Fruit fly (Drosophila melanogaster) whole organism, embryonic: ENCODE data around the gene CG8176.
A peak's percentile ranks its signal among the peaks of the same experiment; 100 is the strongest.

Source experiments
- Abd-B ChIP-seq: fragments of 200-800 bp; sonication (Bioruptor generic); optimal IDR thresholded peaks from 2 replicates; lab custom pipeline; 2018; ENCODE audit warnings: missing biosample characterization, mild to moderate bottlenecking, missing genetic modification characterization, moderate library complexity
- Aef1 ChIP-seq: fragments of 200-800 bp; sonication (Bioruptor generic); IDR thresholded peaks from 3 replicates; pipeline ENCODE4 v1.3.6; 2022; ENCODE audit warnings: missing biosample characterization, missing genetic modification characterization
- Asciz ChIP-seq: fragments of 200-800 bp; sonication (Bioruptor generic); optimal IDR thresholded peaks from 2 replicates; lab custom pipeline; 2017; ENCODE audit warnings: missing biosample characterization, mild to moderate bottlenecking, missing genetic modification characterization, missing genetic modification reagents
- Atf-2 ChIP-seq: fragments of 200-800 bp; sonication (Bioruptor generic); optimal IDR thresholded peaks from 2 replicates; lab custom pipeline; 2016; ENCODE audit warnings: missing biosample characterization, missing genetic modification characterization
- BtbVII ChIP-seq: fragments of 200-800 bp; sonication (Bioruptor generic); optimal IDR thresholded peaks from 3 replicates; lab custom pipeline; 2017; ENCODE audit warnings: missing biosample characterization, mild to moderate bottlenecking, missing genetic modification characterization
- CG10147 ChIP-seq: fragments of 200-800 bp; sonication (Bioruptor generic); optimal IDR thresholded peaks from 2 replicates; lab custom pipeline; 2019; ENCODE audit warnings: missing biosample characterization, mild to moderate bottlenecking, missing genetic modification characterization, moderate library complexity
- CG10267 ChIP-seq: fragments of 200-800 bp; sonication (Bioruptor generic); optimal IDR thresholded peaks from 2 replicates; lab custom pipeline; 2018; ENCODE audit warnings: missing biosample characterization, mild to moderate bottlenecking, missing genetic modification characterization, moderate library complexity
- CG11093 ChIP-seq: fragments of 200-800 bp; sonication (Bioruptor generic); IDR thresholded peaks from 3 replicates; pipeline ENCODE4 v1.3.6; 2022; ENCODE audit warnings: missing biosample characterization, missing genetic modification characterization
- CG12299 ChIP-seq: fragments of 200-800 bp; sonication (Bioruptor generic); optimal IDR thresholded peaks from 2 replicates; lab custom pipeline; 2018; ENCODE audit warnings: missing biosample characterization, mild to moderate bottlenecking, missing genetic modification characterization
- CG13123 ChIP-seq: fragments of 200-800 bp; sonication (Bioruptor generic); optimal IDR thresholded peaks from 2 replicates; lab custom pipeline; 2016; ENCODE audit warnings: missing biosample characterization, missing genetic modification characterization
- CG14441 ChIP-seq: fragments of 200-800 bp; sonication (Bioruptor generic); IDR thresholded peaks from 2 replicates; pipeline ENCODE4 v1.3.6; 2022; ENCODE audit warnings: missing biosample characterization, missing genetic modification characterization
- CG16813 ChIP-seq: fragments of 200-800 bp; sonication (Bioruptor generic); IDR thresholded peaks from 3 replicates; pipeline ENCODE4 v1.3.6; 2022; ENCODE audit warnings: missing biosample characterization, missing genetic modification characterization; ENCODE audit not compliant: partially characterized antibody
- CG16815 ChIP-seq: fragments of 200-800 bp; sonication (Bioruptor generic); optimal IDR thresholded peaks from 3 replicates; lab custom pipeline; 2017; ENCODE audit warnings: missing biosample characterization, mild to moderate bottlenecking, missing genetic modification characterization
- CG17612 ChIP-seq: fragments of 200-800 bp; sonication (Bioruptor generic); IDR thresholded peaks from 2 replicates; pipeline ENCODE4 v1.3.6; 2022; ENCODE audit warnings: missing biosample characterization, missing genetic modification characterization
- CG2129 ChIP-seq: fragments of 200-800 bp; sonication (Bioruptor generic); IDR thresholded peaks from 2 replicates; pipeline ENCODE4 v1.3.6; 2022; ENCODE audit warnings: missing biosample characterization, missing genetic modification characterization; ENCODE audit not compliant: partially characterized antibody
- CG30403 ChIP-seq: fragments of 200-800 bp; sonication (Bioruptor generic); optimal IDR thresholded peaks from 3 replicates; lab custom pipeline; 2016; ENCODE audit warnings: missing biosample characterization, missing genetic modification characterization
- CG3281 ChIP-seq: fragments of 200-800 bp; sonication (Bioruptor generic); optimal IDR thresholded peaks from 3 replicates; lab custom pipeline; 2017; ENCODE audit warnings: missing biosample characterization, mild to moderate bottlenecking, missing genetic modification characterization
- CG3407 ChIP-seq: fragments of 200-800 bp; sonication (Bioruptor generic); optimal IDR thresholded peaks from 2 replicates; lab custom pipeline; 2018; ENCODE audit warnings: missing biosample characterization, mild to moderate bottlenecking, missing genetic modification characterization
- CG34224 ChIP-seq: fragments of 200-800 bp; sonication (Bioruptor generic); IDR thresholded peaks from 3 replicates; pipeline ENCODE4 v1.3.6; 2022; ENCODE audit warnings: missing biosample characterization, missing genetic modification characterization; ENCODE audit not compliant: partially characterized antibody
- CG43689 ChIP-seq: fragments of 200-800 bp; sonication (Bioruptor generic); IDR thresholded peaks from 2 replicates; pipeline ENCODE4 v1.3.6; 2022; ENCODE audit warnings: missing biosample characterization, missing genetic modification characterization
- CG6791 ChIP-seq: fragments of 200-800 bp; sonication (Bioruptor generic); IDR thresholded peaks from 3 replicates; pipeline ENCODE4 v1.3.6; 2022; ENCODE audit warnings: missing biosample characterization, missing genetic modification characterization; ENCODE audit not compliant: partially characterized antibody
- CG7372 ChIP-seq: fragments of 200-800 bp; sonication (Bioruptor generic); IDR thresholded peaks from 2 replicates; pipeline ENCODE4 v1.3.6; 2022; ENCODE audit warnings: missing biosample characterization, missing genetic modification characterization
- CG8089 ChIP-seq: fragments of 200-800 bp; sonication (Bioruptor generic); optimal IDR thresholded peaks from 3 replicates; lab custom pipeline; 2016; ENCODE audit warnings: missing biosample characterization, missing genetic modification characterization
- CG9817 ChIP-seq: fragments of 200-800 bp; sonication (Bioruptor generic); optimal IDR thresholded peaks from 2 replicates; lab custom pipeline; 2018; ENCODE audit warnings: missing biosample characterization, mild to moderate bottlenecking, missing genetic modification characterization, moderate library complexity
- CTCF ChIP-seq: fragments of 200-800 bp; sonication (Bioruptor generic); optimal IDR thresholded peaks from 2 replicates; lab custom pipeline; 2017; ENCODE audit warnings: missing biosample characterization, mild to moderate bottlenecking, missing genetic modification characterization, moderate library complexity
- Dip3 ChIP-seq: fragments of 200-800 bp; sonication (Bioruptor generic); optimal IDR thresholded peaks from 3 replicates; lab custom pipeline; 2016; ENCODE audit warnings: missing biosample characterization, missing genetic modification characterization
- Drgx ChIP-seq: fragments of 200-800 bp; sonication (Bioruptor generic); IDR thresholded peaks from 2 replicates; pipeline ENCODE4 v1.3.6; 2022; ENCODE audit warnings: missing biosample characterization, missing genetic modification characterization
- E2f2 ChIP-seq: fragments of 200-800 bp; sonication (Bioruptor generic); IDR thresholded peaks from 2 replicates; pipeline ENCODE4 v1.3.6; 2022; ENCODE audit warnings: missing biosample characterization, missing genetic modification characterization
- Fer1 ChIP-seq: fragments of 200-800 bp; sonication (Bioruptor generic); optimal IDR thresholded peaks from 2 replicates; lab custom pipeline; 2017; ENCODE audit warnings: missing biosample characterization, mild to moderate bottlenecking, missing genetic modification characterization
- Hr3 ChIP-seq: fragments of 200-800 bp; sonication (Bioruptor generic); optimal IDR thresholded peaks from 3 replicates; lab custom pipeline; 2016; ENCODE audit warnings: missing biosample characterization, missing genetic modification characterization
- Mes4 ChIP-seq: fragments of 200-800 bp; sonication (Bioruptor generic); optimal IDR thresholded peaks from 2 replicates; lab custom pipeline; 2016; ENCODE audit warnings: missing biosample characterization, missing genetic modification characterization
- Myb ChIP-seq: fragments of 200-800 bp; sonication (Bioruptor generic); optimal IDR thresholded peaks from 2 replicates; lab custom pipeline; 2016; ENCODE audit warnings: missing biosample characterization, missing genetic modification characterization
- Poxn ChIP-seq: fragments of 200-800 bp; sonication (Bioruptor generic); IDR thresholded peaks from 2 replicates; pipeline ENCODE4 v1.3.6; 2022; ENCODE audit warnings: missing biosample characterization, missing genetic modification characterization
- abd-A ChIP-seq: fragments of 200-800 bp; sonication (Bioruptor generic); optimal IDR thresholded peaks from 3 replicates; lab custom pipeline; 2019; ENCODE audit warnings: missing biosample characterization, mild to moderate bottlenecking, missing genetic modification characterization, moderate library complexity
- ara ChIP-seq: fragments of 200-800 bp; sonication (Bioruptor generic); IDR thresholded peaks from 2 replicates; pipeline ENCODE4 v1.3.6; 2022; ENCODE audit warnings: missing biosample characterization, missing genetic modification characterization
- chinmo ChIP-seq: fragments of 200-800 bp; sonication (Bioruptor generic); IDR thresholded peaks from 4 replicates; pipeline ENCODE4 v1.3.6; 2022; ENCODE audit warnings: missing biosample characterization, missing genetic modification characterization; ENCODE audit not compliant: partially characterized antibody
- jumu ChIP-seq: fragments of 200-800 bp; sonication (Bioruptor generic); optimal IDR thresholded peaks from 3 replicates; lab custom pipeline; 2016; ENCODE audit warnings: missing biosample characterization, missing genetic modification characterization
- kni ChIP-seq: fragments of 200-800 bp; sonication (Bioruptor generic); optimal IDR thresholded peaks from 3 replicates; lab custom pipeline; 2017; ENCODE audit warnings: mild to moderate bottlenecking, missing biosample characterization, missing genetic modification reagents, missing genetic modification characterization
- lmd ChIP-seq: fragments of 200-800 bp; sonication (Bioruptor generic); IDR thresholded peaks from 2 replicates; pipeline ENCODE4 v1.3.6; 2022; ENCODE audit warnings: missing biosample characterization, missing genetic modification characterization
- prd ChIP-seq, 3 experiments: fragments of >200 bp in 2 of 3; fragments of 200-800 bp in 1 of 3; sonication (Bioruptor generic) in 1 of 3; optimal IDR thresholded peaks in 2 of 3; IDR thresholded peaks in 1 of 3; 2 replicates in 2 of 3; 3 replicates in 1 of 3; pipeline versions ENCODE4 v1.3.6 to Lab custom; 2017 to 2022; ENCODE audit warnings: missing biosample characterization in 1 of 3, missing genetic modification characterization in 1 of 3
- pros ChIP-seq: fragments of 200-800 bp; sonication (Bioruptor generic); optimal IDR thresholded peaks from 3 replicates; lab custom pipeline; 2019; ENCODE audit warnings: missing biosample characterization, mild to moderate bottlenecking, missing genetic modification characterization, moderate library complexity
- run ChIP-seq: fragments of 200-800 bp; sonication (Bioruptor generic); optimal IDR thresholded peaks from 3 replicates; lab custom pipeline; 2018; ENCODE audit warnings: missing biosample characterization, mild to moderate bottlenecking, missing genetic modification characterization
- scrt ChIP-seq: fragments of 200-800 bp; sonication (Bioruptor generic); optimal IDR thresholded peaks from 2 replicates; lab custom pipeline; 2018; ENCODE audit warnings: missing biosample characterization, mild to moderate bottlenecking, missing genetic modification characterization, moderate library complexity
- seq ChIP-seq: fragments of 200-800 bp; sonication (Bioruptor generic); IDR thresholded peaks from 2 replicates; pipeline ENCODE4 v1.3.6; 2022; ENCODE audit warnings: missing biosample characterization, missing genetic modification characterization
- sima ChIP-seq: fragments of 200-800 bp; sonication (Bioruptor generic); optimal IDR thresholded peaks from 2 replicates; lab custom pipeline; 2016; ENCODE audit warnings: missing biosample characterization, missing genetic modification characterization
- sisA ChIP-seq: fragments of 200-800 bp; sonication (Bioruptor generic); IDR thresholded peaks from 2 replicates; pipeline ENCODE4 v1.3.6; 2022; ENCODE audit warnings: missing biosample characterization, missing genetic modification characterization
- tgo ChIP-seq: fragments of 200-800 bp; sonication (Bioruptor generic); IDR thresholded peaks from 3 replicates; pipeline ENCODE4 v1.3.6; 2022; ENCODE audit warnings: missing biosample characterization, missing genetic modification characterization
- tio ChIP-seq: fragments of 200-800 bp; sonication (Bioruptor generic); optimal IDR thresholded peaks from 2 replicates; lab custom pipeline; 2017; ENCODE audit warnings: missing biosample characterization, missing genetic modification characterization, inconsistent platforms
- zfh1 ChIP-seq: fragments of 200-800 bp; sonication (Bioruptor generic); IDR thresholded peaks from 3 replicates; pipeline ENCODE4 v1.3.6; 2022; ENCODE audit warnings: missing biosample characterization, missing genetic modification characterization

Gene CG8176

DNA sequence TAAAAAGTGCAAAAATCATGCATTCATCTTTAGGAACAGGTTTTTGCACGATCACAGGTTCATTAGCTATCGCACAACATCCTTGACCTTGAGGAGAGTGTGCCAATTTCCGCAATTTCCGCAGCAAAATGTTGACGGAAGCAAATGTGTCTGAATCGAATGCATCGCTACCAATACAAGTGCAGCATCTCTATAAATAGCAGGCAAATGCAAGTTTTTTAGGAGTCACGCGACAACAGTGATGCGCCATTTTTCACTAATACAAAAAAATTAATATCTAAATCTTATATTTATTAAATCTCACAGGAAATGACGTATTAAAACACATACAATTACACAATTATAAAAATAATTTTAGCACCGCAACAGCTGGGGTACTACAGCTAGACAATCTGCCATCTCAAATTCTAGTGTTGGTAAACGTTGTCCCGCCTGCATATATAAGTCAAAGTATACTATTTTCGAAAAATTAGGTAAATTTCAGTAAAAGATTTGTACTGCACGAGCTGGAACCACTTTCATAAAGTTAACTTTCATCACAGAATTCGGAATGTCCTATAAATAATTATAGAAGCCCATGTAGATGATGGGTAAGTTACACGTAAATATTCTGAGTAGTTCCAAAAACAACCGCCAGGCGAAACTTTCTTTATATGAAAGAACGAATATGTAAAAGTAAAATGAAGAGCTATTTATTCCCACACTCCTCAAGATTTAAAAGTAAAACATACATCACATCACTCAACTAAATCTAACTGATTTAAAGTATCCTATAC lies 58.2 kb downstream of the CG8176 start, which contains the start of gene CG9399 (continued):
- TF ChIP-seq abd-A (peak; percentile 26), CTCF (GFP tag; lab: Kevin White, UChicago) (peak; percentile 97), CG30403 (GFP tag; lab: Kevin White, UChicago) (peak; percentile 99), pros (GFP tag; lab: Kevin White, UChicago) (peak; percentile 24), Atf-2 (GFP tag; lab: Kevin White, UChicago) (peak; percentile 91), CG6791 (peak; percentile 42; the same call in 1 of the 3 replicates), CG34224 (peak; percentile 51), chinmo (GFP tag; lab: Robert Waterston, UW) (0 out of 4 replicates have a peak, but pooled peaks have one; percentile 57), Abd-B (GFP tag; lab: Kevin White, UChicago) (peak; percentile 94), BtbVII (peak; percentile 93), scrt (peak; percentile 89), kni (GFP tag; lab: Kevin White, UChicago) (peak; percentile 79), Dip3 (GFP tag; lab: Kevin White, UChicago) (peak; percentile 93), sima (peak; percentile 83), Hr3 (GFP tag; lab: Kevin White, UChicago) (peak; percentile 98), Aef1 (peak; percentile 98), CG10147 (GFP tag; lab: Kevin White, UChicago) (peak; percentile 92), CG13123 (peak; percentile 95), CG16813 (GFP tag; lab: Robert Waterston, UW) (peak; percentile 52; the same call in 2 of the 3 replicates), run (tag; lab: Kevin White, UChicago) (peak; percentile 94), CG7372 (GFP tag; lab: Robert Waterston, UW) (peak; percentile 97), CG2129 (GFP tag; lab: Robert Waterston, UW) (peak; percentile 24; the same call in 1 of the 2 replicates), CG16815 (GFP tag; lab: Kevin White, UChicago) (peak; percentile 96), CG12299 (peak; percentile 95), seq (GFP tag; lab: Robert Waterston, UW) (peak; percentile 96), Asciz (GFP tag; lab: Kevin White, UChicago) (peak; percentile 89), lmd (GFP tag; lab: Robert Waterston, UW) (peak; percentile 97), CG17612 (GFP tag; lab: Robert Waterston, UW) (peak; percentile 96), tio (GFP tag; lab: Kevin White, UChicago) (peak; percentile 97), Drgx (peak; percentile 97), zfh1 (GFP tag; lab: Robert Waterston, UW) (peak; percentile 99), CG14441 (GFP tag; lab: Robert Waterston, UW) (peak; percentile 98), CG3281 (GFP tag; lab: Kevin White, UChicago) (peak; percentile 91), Poxn (GFP tag; lab: Robert Waterston, UW) (peak; percentile 91), CG9817 (tag; lab: Kevin White, UChicago) (peak; percentile 94), CG43689 (GFP tag; lab: Robert Waterston, UW) (peak; percentile 97), tgo (GFP tag; lab: Robert Waterston, UW) (peak; percentile 98), Myb (GFP tag; lab: Kevin White, UChicago) (peak; percentile 67), Mes4 (GFP tag; lab: Kevin White, UChicago) (peak; percentile 83), prd (optimal IDR thresholded peaks at IDR 0.05; lab: Kevin White, UChicago) (no peak), prd (GFP tag; IDR thresholded peaks at IDR 0.05; lab: Robert Waterston, UW) (peak; percentile 99), CG11093 (GFP tag; lab: Robert Waterston, UW) (peak; percentile 96), CG10267 (peak; percentile 99), ara (GFP tag; lab: Robert Waterston, UW) (peak; percentile 98), E2f2 (peak; percentile 83), CG8089 (GFP tag; lab: Kevin White, UChicago) (peak; percentile 88), CG3407 (GFP tag; lab: Kevin White, UChicago) (peak; percentile 97), jumu (GFP tag; lab: Kevin White, UChicago) (peak; percentile 91), Fer1 (GFP tag; lab: Kevin White, UChicago) (peak; percentile 94), sisA (peak; percentile 98)
